Worm (Caenorhabditis elegans) whole organism, early embryonic: ENCODE results near the gene srj-25.

ENCODE experiments used
- B0310.2 ChIP-seq: sonication (generic microtip); optimal IDR thresholded peaks from 2 replicates; lab custom pipeline; 2016; ENCODE audit warnings: mild to moderate bottlenecking, missing genetic modification characterization, missing compliant biosample characterization
- aly-1 ChIP-seq: sonication (generic microtip); optimal IDR thresholded peaks from 2 replicates; lab custom pipeline; 2016; ENCODE audit warnings: missing genetic modification characterization, missing compliant biosample characterization
- ama-1 ChIP-seq: fragments of 150-350 bp; optimal IDR thresholded peaks from 2 replicates; lab custom pipeline; 2014
- ceh-13 ChIP-seq: fragments of 200-800 bp; sonication (Bioruptor generic); optimal IDR thresholded peaks from 2 replicates; lab custom pipeline; 2018; ENCODE audit warnings: mild to moderate bottlenecking, missing genetic modification characterization, missing compliant biosample characterization
- flt-1 ChIP-seq: fragments of 200-800 bp; sonication (Bioruptor generic); IDR thresholded peaks from 2 replicates; pipeline ENCODE4 v1.3.6; 2022; ENCODE audit warnings: missing genetic modification characterization, missing compliant biosample characterization
- hmbx-1 ChIP-seq: sonication (generic microtip); optimal IDR thresholded peaks from 2 replicates; lab custom pipeline; 2016; ENCODE audit warnings: mild to moderate bottlenecking, missing genetic modification characterization, missing compliant biosample characterization
- pes-1 ChIP-seq: fragments of 200-800 bp; sonication (Bioruptor generic); IDR thresholded peaks from 2 replicates; pipeline ENCODE4 v1.3.6; 2022; ENCODE audit warnings: missing genetic modification reagents, missing genetic modification characterization, missing compliant biosample characterization
- scrt-1 ChIP-seq: fragments of 200-800 bp; sonication (Bioruptor generic); IDR thresholded peaks from 2 replicates; pipeline ENCODE4 v1.3.6; 2022; ENCODE audit warnings: missing genetic modification characterization, missing compliant biosample characterization
- tbx-11 ChIP-seq: fragments of 200-800 bp; sonication (Bioruptor generic); IDR thresholded peaks from 2 replicates; pipeline ENCODE4 v1.3.6; 2022; ENCODE audit warnings: missing genetic modification characterization, missing compliant biosample characterization
- tbx-37 ChIP-seq: fragments of 200-800 bp; sonication (Bioruptor generic); conservative IDR thresholded peaks from 2 replicates; pipeline ENCODE4 v1.3.6; 2022; ENCODE audit warnings: missing genetic modification reagents, missing genetic modification characterization, missing compliant biosample characterization
- tra-4 ChIP-seq: sonication (generic microtip); optimal IDR thresholded peaks from 2 replicates; lab custom pipeline; 2017; ENCODE audit warnings: missing genetic modification characterization, missing compliant biosample characterization

DNA sequence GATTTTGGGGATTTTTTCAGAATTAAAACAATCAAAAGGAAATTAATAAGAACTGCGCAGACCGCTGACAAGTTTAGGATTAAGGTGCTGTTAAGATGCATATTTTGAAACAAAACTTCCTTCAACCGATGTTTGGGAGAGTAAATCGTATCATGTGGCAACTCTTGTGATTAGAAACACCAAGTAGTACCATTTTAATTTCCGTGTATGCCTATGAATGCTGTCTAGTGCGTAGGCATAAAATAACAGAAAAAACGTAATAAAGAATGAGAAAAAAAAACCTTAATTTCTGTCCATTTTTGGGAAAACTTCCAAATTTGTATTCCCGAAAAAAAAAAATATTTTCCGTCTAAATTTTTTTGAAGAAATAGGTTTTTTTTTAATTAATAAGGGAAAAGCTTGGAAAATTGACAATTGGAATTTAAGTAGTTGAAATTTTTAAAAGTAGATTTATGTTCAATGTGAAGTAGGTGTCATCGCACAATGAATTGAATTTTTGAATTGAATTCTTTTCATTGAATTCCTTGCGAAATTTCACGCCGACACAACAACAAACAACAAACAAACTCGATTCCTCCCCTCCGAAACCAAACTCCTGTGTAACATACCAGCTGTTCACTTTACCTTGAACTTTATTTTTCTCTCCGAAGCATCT is 16.7 kb upstream of the srj-25 start, which contains the start of the genes str-262 and srp-1:
- TF ChIP-seq scrt-1 (GFP tag; lab: Robert Waterston, UW), result no peak
- TF ChIP-seq ama-1 (lab: Kevin White, UChicago), result no peak
- no peak for TF ChIP-seq tra-4
- TF ChIP-seq flt-1, result no peak
- TF ChIP-seq B0310.2 (tag; lab: Kevin White, UChicago), result no peak
- TF ChIP-seq aly-1 (tag; lab: Kevin White, UChicago), result no peak
- TF ChIP-seq tbx-11 (GFP tag; lab: Robert Waterston, UW), result no peak
- no peak for TF ChIP-seq hmbx-1 (tag; lab: Kevin White, UChicago)
- no peak for TF ChIP-seq ceh-13 (GFP tag; lab: Kevin White, UChicago)
- TF ChIP-seq pes-1 (GFP tag; lab: Robert Waterston, UW), result no peak
- TF ChIP-seq tbx-37 (GFP tag; lab: Robert Waterston, UW), result no peak
